Fruit fly (Drosophila melanogaster) whole organism, embryonic: ENCODE data around the gene CG5853.

Experiments used
- Bteb2 ChIP-seq: fragments of 200-800 bp; sonication (Bioruptor generic); optimal IDR thresholded peaks from 2 replicates; lab custom pipeline; 2016; ENCODE audit warnings: missing biosample characterization, missing genetic modification characterization
- CG10147 ChIP-seq: fragments of 200-800 bp; sonication (Bioruptor generic); optimal IDR thresholded peaks from 2 replicates; lab custom pipeline; 2019; ENCODE audit warnings: missing biosample characterization, mild to moderate bottlenecking, missing genetic modification characterization, moderate library complexity
- CG10209 ChIP-seq: fragments of 200-800 bp; sonication (Bioruptor generic); optimal IDR thresholded peaks from 3 replicates; lab custom pipeline; 2017; ENCODE audit warnings: missing biosample characterization, mild to moderate bottlenecking, missing genetic modification characterization, missing genetic modification reagents
- CG10321 ChIP-seq: fragments of 200-800 bp; sonication (Bioruptor generic); IDR thresholded peaks from 2 replicates; pipeline ENCODE4 v1.3.6; 2022; ENCODE audit warnings: missing biosample characterization, missing genetic modification characterization
- CG11560 ChIP-seq: fragments of 200-800 bp; sonication (Bioruptor generic); IDR thresholded peaks from 3 replicates; pipeline ENCODE4 v1.3.6; 2022; ENCODE audit warnings: missing biosample characterization, missing genetic modification characterization
- CG12299 ChIP-seq: fragments of 200-800 bp; sonication (Bioruptor generic); optimal IDR thresholded peaks from 2 replicates; lab custom pipeline; 2018; ENCODE audit warnings: missing biosample characterization, mild to moderate bottlenecking, missing genetic modification characterization
- CG1529 ChIP-seq: fragments of 200-800 bp; sonication (Bioruptor generic); optimal IDR thresholded peaks from 3 replicates; lab custom pipeline; 2018; ENCODE audit warnings: missing biosample characterization, missing genetic modification characterization
- CG16815 ChIP-seq: fragments of 200-800 bp; sonication (Bioruptor generic); optimal IDR thresholded peaks from 3 replicates; lab custom pipeline; 2017; ENCODE audit warnings: missing biosample characterization, mild to moderate bottlenecking, missing genetic modification characterization
- CG32532 ChIP-seq: fragments of 200-800 bp; sonication (Bioruptor generic); IDR thresholded peaks from 2 replicates; pipeline ENCODE4 v1.3.6; 2022; ENCODE audit warnings: missing biosample characterization, missing genetic modification characterization
- CG32772 ChIP-seq: fragments of 200-800 bp; sonication (Bioruptor generic); IDR thresholded peaks from 2 replicates; pipeline ENCODE4 v1.3.6; 2022; ENCODE audit warnings: missing biosample characterization, missing genetic modification characterization
- CG3847 ChIP-seq: fragments of 200-800 bp; sonication (Bioruptor generic); IDR thresholded peaks from 2 replicates; pipeline ENCODE4 v1.3.6; 2022; ENCODE audit warnings: missing biosample characterization, missing genetic modification characterization
- CG4360 ChIP-seq: fragments of 200-800 bp; sonication (Bioruptor generic); IDR thresholded peaks from 2 replicates; pipeline ENCODE4 v1.3.6; 2022; ENCODE audit warnings: missing biosample characterization, missing genetic modification characterization
- CG6854 ChIP-seq: fragments of 200-800 bp; sonication (Bioruptor generic); optimal IDR thresholded peaks from 3 replicates; lab custom pipeline; 2017; ENCODE audit warnings: missing biosample characterization, mild to moderate bottlenecking, missing genetic modification characterization
- CG7271 ChIP-seq: fragments of 200-800 bp; sonication (Bioruptor generic); optimal IDR thresholded peaks from 2 replicates; lab custom pipeline; 2018; ENCODE audit warnings: missing biosample characterization, mild to moderate bottlenecking, missing genetic modification characterization, moderate library complexity
- CG8359 ChIP-seq: fragments of 200-800 bp; sonication (Bioruptor generic); optimal IDR thresholded peaks from 2 replicates; lab custom pipeline; 2017; ENCODE audit warnings: missing biosample characterization, mild to moderate bottlenecking, missing genetic modification characterization, borderline replicate concordance
- CG8924 ChIP-seq: fragments of 200-800 bp; optimal IDR thresholded peaks from 3 replicates; lab custom pipeline; 2019; ENCODE audit warnings: missing biosample characterization, mild to moderate bottlenecking, missing genetic modification characterization, moderate library complexity
- CG9609 ChIP-seq: fragments of 200-800 bp; sonication (Bioruptor generic); optimal IDR thresholded peaks from 3 replicates; lab custom pipeline; 2016; ENCODE audit warnings: missing biosample characterization, missing genetic modification characterization
- Dip2 ChIP-seq: fragments of 200-800 bp; sonication (Bioruptor generic); IDR thresholded peaks from 2 replicates; pipeline ENCODE4 v1.3.6; 2022; ENCODE audit warnings: missing biosample characterization, missing genetic modification characterization
- Doc3 ChIP-seq: fragments of 200-800 bp; sonication (Bioruptor generic); IDR thresholded peaks from 3 replicates; pipeline ENCODE4 v1.3.6; 2022; ENCODE audit warnings: missing biosample characterization, missing genetic modification characterization; ENCODE audit not compliant: partially characterized antibody
- HLH4C ChIP-seq: fragments of 200-800 bp; sonication (Bioruptor generic); IDR thresholded peaks from 3 replicates; pipeline ENCODE4 v1.3.6; 2022; ENCODE audit warnings: missing biosample characterization, missing genetic modification characterization; ENCODE audit not compliant: partially characterized antibody
- Hr3 ChIP-seq: fragments of 200-800 bp; sonication (Bioruptor generic); optimal IDR thresholded peaks from 3 replicates; lab custom pipeline; 2016; ENCODE audit warnings: missing biosample characterization, missing genetic modification characterization
- MTF-1 ChIP-seq: fragments of 200-800 bp; sonication (Bioruptor generic); optimal IDR thresholded peaks from 2 replicates; lab custom pipeline; 2018; ENCODE audit warnings: missing biosample characterization, mild to moderate bottlenecking, missing genetic modification characterization, borderline replicate concordance
- Opbp ChIP-seq: fragments of 200-800 bp; sonication (Bioruptor generic); IDR thresholded peaks from 3 replicates; pipeline ENCODE4 v1.3.6; 2022; ENCODE audit warnings: missing biosample characterization, missing genetic modification characterization; ENCODE audit not compliant: partially characterized antibody
- Optix ChIP-seq: fragments of 200-800 bp; sonication (Bioruptor generic); IDR thresholded peaks from 3 replicates; pipeline ENCODE4 v1.3.6; 2022; ENCODE audit warnings: missing biosample characterization, missing genetic modification characterization
- Ravus ChIP-seq: fragments of 200-800 bp; sonication (Bioruptor generic); IDR thresholded peaks from 2 replicates; pipeline ENCODE4 v1.3.6; 2022; ENCODE audit warnings: missing biosample characterization, missing genetic modification characterization
- Sry-β ChIP-seq: fragments of 200-800 bp; sonication (Bioruptor generic); optimal IDR thresholded peaks from 2 replicates; lab custom pipeline; 2018; ENCODE audit warnings: missing biosample characterization, mild to moderate bottlenecking, missing genetic modification characterization, moderate library complexity
- bigmax ChIP-seq: fragments of 200-800 bp; sonication (Bioruptor generic); optimal IDR thresholded peaks from 2 replicates; lab custom pipeline; 2018; ENCODE audit warnings: missing biosample characterization, mild to moderate bottlenecking, missing genetic modification characterization
- bowl ChIP-seq: fragments of 200-800 bp; sonication (Bioruptor generic); IDR thresholded peaks from 2 replicates; pipeline ENCODE4 v1.3.6; 2022; ENCODE audit warnings: missing biosample characterization, missing genetic modification characterization
- disco-r ChIP-seq: fragments of 200-800 bp; sonication (Bioruptor generic); optimal IDR thresholded peaks from 2 replicates; lab custom pipeline; 2016; ENCODE audit warnings: missing biosample characterization, missing genetic modification characterization
- dpn ChIP-seq, 2 experiments: fragments of 200-800 bp; sonication (Bioruptor generic); optimal IDR thresholded peaks; 3 replicates each; lab custom pipeline; 2016; ENCODE audit warnings: missing biosample characterization in 2 of 2, missing genetic modification characterization in 2 of 2
- eve ChIP-seq, 2 experiments: fragments of >200 bp; optimal IDR thresholded peaks; 2 replicates each; lab custom pipeline; 2017; ENCODE audit warnings: missing biosample characterization in 2 of 2, missing genetic modification characterization in 2 of 2
- grn ChIP-seq: fragments of 200-800 bp; sonication (Bioruptor generic); optimal IDR thresholded peaks from 3 replicates; lab custom pipeline; 2017; ENCODE audit warnings: missing biosample characterization, missing genetic modification characterization
- gsb ChIP-seq: fragments of 200-800 bp; sonication (Bioruptor generic); IDR thresholded peaks from 2 replicates; pipeline ENCODE4 v1.3.6; 2022; ENCODE audit warnings: missing biosample characterization, missing genetic modification characterization
- inv ChIP-seq: fragments of 200-800 bp; sonication (Bioruptor generic); IDR thresholded peaks from 2 replicates; pipeline ENCODE4 v1.3.6; 2022; ENCODE audit warnings: missing biosample characterization, missing genetic modification characterization; ENCODE audit not compliant: partially characterized antibody
- jigr1 ChIP-seq: fragments of 200-800 bp; sonication (Bioruptor generic); IDR thresholded peaks from 3 replicates; pipeline ENCODE4 v1.3.6; 2022; ENCODE audit warnings: missing biosample characterization, missing genetic modification characterization
- lab ChIP-seq: fragments of 200-800 bp; sonication (Bioruptor generic); optimal IDR thresholded peaks from 3 replicates; lab custom pipeline; 2017; ENCODE audit warnings: missing biosample characterization, missing genetic modification characterization, mild to moderate bottlenecking, moderate library complexity, missing genetic modification reagents
- lilli ChIP-seq: fragments of 200-800 bp; sonication (Bioruptor generic); optimal IDR thresholded peaks from 3 replicates; lab custom pipeline; 2016; ENCODE audit warnings: missing biosample characterization, missing genetic modification characterization
- lmd ChIP-seq: fragments of 200-800 bp; sonication (Bioruptor generic); IDR thresholded peaks from 2 replicates; pipeline ENCODE4 v1.3.6; 2022; ENCODE audit warnings: missing biosample characterization, missing genetic modification characterization
- odd ChIP-seq: fragments of 200-800 bp; sonication (Bioruptor generic); optimal IDR thresholded peaks from 2 replicates; lab custom pipeline; 2017; ENCODE audit warnings: missing biosample characterization, mild to moderate bottlenecking, missing genetic modification characterization
- p53 ChIP-seq: fragments of 200-800 bp; sonication (Bioruptor generic); optimal IDR thresholded peaks from 2 replicates; lab custom pipeline; 2016; ENCODE audit warnings: missing biosample characterization, missing genetic modification characterization
- peb ChIP-seq: fragments of 200-800 bp; sonication (Bioruptor generic); IDR thresholded peaks from 2 replicates; pipeline ENCODE4 v1.3.6; 2022; ENCODE audit warnings: missing biosample characterization, missing genetic modification characterization
- pita ChIP-seq: fragments of 200-800 bp; sonication (Bioruptor generic); optimal IDR thresholded peaks from 2 replicates; lab custom pipeline; 2017; ENCODE audit warnings: missing biosample characterization, mild to moderate bottlenecking, missing genetic modification characterization
- salm ChIP-seq: fragments of 200-800 bp; sonication (Bioruptor generic); optimal IDR thresholded peaks from 2 replicates; lab custom pipeline; 2018; ENCODE audit warnings: missing biosample characterization, mild to moderate bottlenecking, missing genetic modification characterization
- so ChIP-seq: fragments of 200-800 bp; sonication (Bioruptor generic); IDR thresholded peaks from 3 replicates; pipeline ENCODE4 v1.3.6; 2022; ENCODE audit warnings: missing biosample characterization, missing genetic modification characterization
- sqz ChIP-seq: fragments of 200-800 bp; sonication (Bioruptor generic); optimal IDR thresholded peaks from 3 replicates; lab custom pipeline; 2018; ENCODE audit warnings: missing biosample characterization, mild to moderate bottlenecking, missing genetic modification characterization
- ssp ChIP-seq: fragments of 200-800 bp; sonication (Bioruptor generic); IDR thresholded peaks from 2 replicates; pipeline ENCODE4 v1.3.6; 2022; ENCODE audit warnings: missing biosample characterization, missing genetic modification characterization
- ttk ChIP-seq: fragments of 200-800 bp; sonication (Bioruptor generic); IDR thresholded peaks from 2 replicates; pipeline ENCODE4 v2.1.2; 2022; ENCODE audit warnings: missing biosample characterization, missing genetic modification characterization
- vfl ChIP-seq: fragments of 200-800 bp; sonication (Bioruptor generic); optimal IDR thresholded peaks from 2 replicates; lab custom pipeline; 2016; ENCODE audit warnings: missing biosample characterization, missing genetic modification characterization
- wor ChIP-seq: fragments of 200-800 bp; sonication (Bioruptor generic); IDR thresholded peaks from 2 replicates; pipeline ENCODE4 v1.3.6; 2022; ENCODE audit warnings: missing biosample characterization, missing genetic modification characterization

Gene CG5853

dm6 chr2L:9986402-9987350, 39.2 kb upstream of the CG5853 start (continued):
- TF ChIP-seq CG16815 (GFP tag; lab: Kevin White, UChicago), result no peak
- no peak for TF ChIP-seq sqz (GFP tag; lab: Kevin White, UChicago)
- TF ChIP-seq peb (GFP tag; lab: Robert Waterston, UW), result peak; percentile 60
- peak; percentile 82 for TF ChIP-seq ttk (GFP tag; lab: Robert Waterston, UW)
- no peak for TF ChIP-seq grn (GFP tag; lab: Kevin White, UChicago)
- TF ChIP-seq lilli (GFP tag; lab: Kevin White, UChicago), result peak; percentile 26
- no peak for TF ChIP-seq disco-r (GFP tag; lab: Kevin White, UChicago)
- TF ChIP-seq bigmax (GFP tag; lab: Kevin White, UChicago), result no peak
- TF ChIP-seq p53 (GFP tag; lab: Kevin White, UChicago), result no peak
- 0 out of 3 replicates have a peak, but pooled peaks have one; percentile 11 for TF ChIP-seq CG11560 (tag; lab: Robert Waterston, UW)
- peak; percentile 65 for TF ChIP-seq lmd (GFP tag; lab: Robert Waterston, UW)
- TF ChIP-seq dpn (GFP tag; optimal IDR thresholded peaks at IDR 0.05; lab: Kevin White, UChicago), result peak; percentile 20 to 56
- TF ChIP-seq CG1529 (GFP tag; lab: Kevin White, UChicago), result peak; percentile 15
- no peak for TF ChIP-seq vfl (GFP tag; lab: Kevin White, UChicago)
- TF ChIP-seq bowl (GFP tag; lab: Robert Waterston, UW), result no peak
- TF ChIP-seq CG4360, result peak; percentile 34; the same call in 1 of the 2 replicates
- TF ChIP-seq Dip2 (GFP tag; lab: Robert Waterston, UW), result no peak
- no peak for TF ChIP-seq CG12299
- peak; percentile 12 for TF ChIP-seq CG10209 (GFP tag; lab: Kevin White, UChicago)
- TF ChIP-seq CG8359, result peak; percentile 40
- TF ChIP-seq CG6854 (GFP tag; lab: Kevin White, UChicago), result no peak
- TF ChIP-seq so (GFP tag; lab: Robert Waterston, UW), result no peak
- no peak for TF ChIP-seq salm (tag; lab: Kevin White, UChicago)
- TF ChIP-seq MTF-1 (GFP tag; lab: Kevin White, UChicago), result no peak
- no peak for TF ChIP-seq gsb
- peak; percentile 22 for TF ChIP-seq CG8924 (tag; lab: Kevin White, UChicago)
- TF ChIP-seq CG10321, result no peak
- no peak for TF ChIP-seq CG7271 (tag; lab: Kevin White, UChicago)
- TF ChIP-seq CG9609 (GFP tag; lab: Kevin White, UChicago), result peak; percentile 44
- TF ChIP-seq Opbp (GFP tag; lab: Robert Waterston, UW), result no peak
- no peak for TF ChIP-seq inv
- peak; percentile 34 for TF ChIP-seq wor (GFP tag; lab: Robert Waterston, UW)
- TF ChIP-seq CG32772 (GFP tag; lab: Robert Waterston, UW), result peak; percentile 76; the same call in 1 of the 2 replicates
- no peak for TF ChIP-seq HLH4C (GFP tag; lab: Robert Waterston, UW)
- TF ChIP-seq Sry-β, result no peak
- TF ChIP-seq CG32532, result peak; percentile 18; the same call in 1 of the 2 replicates
- no peak for TF ChIP-seq Bteb2 (GFP tag; lab: Kevin White, UChicago)
- peak; percentile 76; the same call in 2 of the 3 replicates for TF ChIP-seq Optix (GFP tag; lab: Robert Waterston, UW)
- TF ChIP-seq ssp (GFP tag; lab: Robert Waterston, UW), result peak; percentile 52
- TF ChIP-seq jigr1 (GFP tag; lab: Robert Waterston, UW), result peak; percentile 65; the same call in 2 of the 3 replicates
- TF ChIP-seq lab (GFP tag; lab: Kevin White, UChicago), result peak; percentile 41
- no peak for TF ChIP-seq Ravus (GFP tag; lab: Robert Waterston, UW)
- TF ChIP-seq CG3847 (GFP tag; lab: Robert Waterston, UW), result peak; percentile 32; the same call in 1 of the 2 replicates
- TF ChIP-seq Hr3 (GFP tag; lab: Kevin White, UChicago), result peak; percentile 3
- TF ChIP-seq pita (GFP tag; lab: Kevin White, UChicago), result no peak
- no peak for TF ChIP-seq CG10147 (GFP tag; lab: Kevin White, UChicago)
- TF ChIP-seq eve (GFP tag; optimal IDR thresholded peaks at IDR 0.05; lab: Kevin White, UChicago), result no peak
- no peak for TF ChIP-seq Doc3 (GFP tag; lab: Robert Waterston, UW)
- no peak for TF ChIP-seq odd
